Fruit fly (Drosophila melanogaster): ENCODE data around the gene CG4928.
A peak's percentile ranks its signal among the peaks of the same experiment; 100 is the strongest.

The CG4928 gene

DNA sequence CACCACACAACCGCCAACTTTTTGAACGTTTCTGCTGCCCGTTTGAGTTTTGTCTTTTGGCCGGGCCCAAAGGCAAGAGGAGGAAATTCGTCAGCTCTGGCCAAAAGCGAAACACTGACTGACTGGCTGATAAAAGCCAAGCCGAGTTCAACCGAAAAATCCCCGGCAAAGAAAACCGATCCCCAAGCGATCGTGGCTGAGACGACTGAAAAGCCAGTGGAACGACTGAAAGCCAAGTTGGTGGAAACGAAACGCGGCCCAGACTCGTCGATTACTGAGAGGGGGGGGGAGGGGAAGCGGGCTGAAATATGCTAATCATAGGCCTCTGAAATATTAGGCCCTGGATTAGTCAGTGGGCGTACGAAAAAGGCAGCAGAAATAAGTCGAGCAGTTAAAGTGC lies 36.6 kb upstream of the CG4928 start, which contains the start of gene CG13003 (continued):
- TF ChIP-seq NC2β (GFP tag; optimal IDR thresholded peaks at IDR 0.05) (no peak), pros (GFP tag; optimal IDR thresholded peaks at IDR 0.05) (no peak), Deaf1 (tag; optimal IDR thresholded peaks at IDR 0.05) (peak; percentile 88), otp (GFP tag; IDR thresholded peaks at IDR 0.05) (0 out of 3 replicates have a peak, but pooled peaks have one; percentile 45), CG5180 (GFP tag; optimal IDR thresholded peaks at IDR 0.05) (no peak), CG9876 (GFP tag; optimal IDR thresholded peaks at IDR 0.05) (no peak), dan (GFP tag; IDR thresholded peaks at IDR 0.05) (no peak), Sox102F (GFP tag; optimal IDR thresholded peaks at IDR 0.05) (no peak), CG18619 (GFP tag; optimal IDR thresholded peaks at IDR 0.05) (no peak), B-H2 (GFP tag; optimal IDR thresholded peaks at IDR 0.05) (no peak), CG8388 (GFP tag; optimal IDR thresholded peaks at IDR 0.05) (no peak), ash1 (GFP tag; optimal IDR thresholded peaks at IDR 0.05) (no peak), TFAM (GFP tag; optimal IDR thresholded peaks at IDR 0.05) (no peak), CG17328 (GFP tag; IDR thresholded peaks at IDR 0.05) (no peak), Hand (GFP tag; optimal IDR thresholded peaks at IDR 0.05) (no peak), CG12769 (tag; optimal IDR thresholded peaks at IDR 0.05) (peak; percentile 80), pfk (GFP tag; optimal IDR thresholded peaks at IDR 0.05) (peak; percentile 94), BEAF-32 (GFP tag; optimal IDR thresholded peaks at IDR 0.05) (no peak), phol (tag; optimal IDR thresholded peaks at IDR 0.05) (no peak), tna (GFP tag; IDR thresholded peaks at IDR 0.05; ENCODE audit: partially characterized antibody) (0 out of 2 replicates have a peak, but pooled peaks have one; percentile 7), zf30C (GFP tag; optimal IDR thresholded peaks at IDR 0.05) (no peak), Blimp-1 (GFP tag; optimal IDR thresholded peaks at IDR 0.05) (no peak), CG11723 (GFP tag; optimal IDR thresholded peaks at IDR 0.05) (no peak), mirr (GFP tag; optimal IDR thresholded peaks at IDR 0.05) (no peak), dysf (GFP tag; IDR thresholded peaks at IDR 0.05) (0 out of 3 replicates have a peak, but pooled peaks have one; percentile 15), Spps (tag; optimal IDR thresholded peaks at IDR 0.05) (no peak), Atf6 (GFP tag; IDR thresholded peaks at IDR 0.05) (no peak)

- TF ChIP-seq CG10979 (tag; optimal IDR thresholded peaks at IDR 0.05) (peak; percentile 47), CG4424 (GFP tag; optimal IDR thresholded peaks at IDR 0.05) (peak; percentile 1), CG14710 (tag; optimal IDR thresholded peaks at IDR 0.05) (peak; percentile 23), gem (tag; optimal IDR thresholded peaks at IDR 0.05) (peak; percentile 23), CG2712 (tag; optimal IDR thresholded peaks at IDR 0.05) (peak; percentile 7), ATbp (GFP tag; optimal IDR thresholded peaks at IDR 0.05) (no peak), Med (GFP tag) (peak; percentile 68), Ets65A (GFP tag) (peak; percentile 80), Mrtf (GFP tag; IDR thresholded peaks at IDR 0.05) (no peak), Pdp1 (GFP tag; optimal IDR thresholded peaks at IDR 0.05) (peak in 1 of 2 experiments; percentile 19), CG10209 (GFP tag; optimal IDR thresholded peaks at IDR 0.05) (no peak), CG18262 (tag; optimal IDR thresholded peaks at IDR 0.05) (peak; percentile 18), Oli (tag; optimal IDR thresholded peaks at IDR 0.05) (peak; percentile 3), phol (tag; optimal IDR thresholded peaks at IDR 0.05) (peak; percentile 22), Xrp1 (GFP tag; IDR thresholded peaks at IDR 0.05) (peak; percentile 13; the same call in 1 of the 2 replicates), trem (tag; optimal IDR thresholded peaks at IDR 0.05) (no peak), Sox100B (GFP tag; optimal IDR thresholded peaks at IDR 0.05) (peak; percentile 15), sens (GFP tag) (peak; percentile 43)
Observed at dm6 chrX:16880013-16880412, 33.0 kb upstream of the CG4928 start.
